Worm (Caenorhabditis elegans) whole organism, L3 larva: Measurements from ENCODE around the gene ZC239.20.

Experiments
- jun-1 ChIP-seq: fragments of 150-350 bp; optimal IDR thresholded peaks from 2 replicates; lab custom pipeline; 2014; ENCODE audit warnings: missing biosample characterization, missing genetic modification reagents, missing genetic modification characterization
- nhr-12 ChIP-seq: fragments of 150-350 bp; optimal IDR thresholded peaks from 2 replicates; lab custom pipeline; 2014; ENCODE audit warnings: missing biosample characterization, missing genetic modification characterization
- nhr-28 ChIP-seq: fragments of 150-350 bp; optimal IDR thresholded peaks from 2 replicates; lab custom pipeline; 2014; ENCODE audit warnings: missing biosample characterization, missing genetic modification characterization

DNA sequence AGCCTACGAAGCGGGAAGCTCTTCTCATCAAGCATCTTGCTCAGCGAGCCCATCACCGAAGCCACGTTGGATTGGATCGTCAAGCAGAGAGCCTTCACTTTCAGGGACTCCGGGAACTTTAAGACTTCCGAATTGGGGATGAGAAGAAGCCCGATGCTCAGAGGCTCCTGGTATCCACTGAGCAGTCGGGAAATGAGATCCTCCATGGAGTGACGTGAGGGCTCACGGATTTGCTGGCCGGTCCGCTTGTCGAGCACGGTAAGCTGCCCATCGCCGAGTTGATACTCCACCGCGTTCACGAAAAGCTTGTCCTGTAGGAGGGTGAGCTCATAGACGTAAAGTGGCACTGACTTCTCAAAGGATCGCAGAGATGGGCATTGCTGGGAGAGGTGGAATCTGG lies 41.2 kb upstream of the ZC239.20 start:
- no peak for TF ChIP-seq nhr-28 (tag; lab: Kevin White, UChicago)
- no peak for TF ChIP-seq jun-1 (tag; lab: Kevin White, UChicago)
- TF ChIP-seq nhr-12 (tag; lab: Kevin White, UChicago), result no peak
